Worm (Caenorhabditis elegans): ENCODE results near the gene otub-1.
"Not testable (repeated sequence)": the region's sequence is repeated elsewhere in the genome, so short reads cannot be mapped to it uniquely, and the experiment has no call there.

otub-1 gene

ce11 chrV:15088613-15089012 lies 22.5 kb downstream of the otub-1 start, which contains the start of gene C01G10.18:
Gene C01G10.18 (minus strand): TSS chrV:15088713.
- TF ChIP-seq B0310.2 (tag; optimal IDR thresholded peaks at IDR 0.05) = no peak
- no peak for TF ChIP-seq tbx-11 (GFP tag; IDR thresholded peaks at IDR 0.05)

ce11 chrV:15089438-15089837 lies 23.3 kb downstream of the otub-1 start, which contains the start of the genes C01G10.5 and C01G10.4:
Gene C01G10.5 (minus strand): TSS chrV:15089538.
Gene C01G10.4 (plus strand): TSS chrV:15089740.
- TF ChIP-seq tra-4 (tag; optimal IDR thresholded peaks at IDR 0.05) = no peak
- TF ChIP-seq sea-1 (GFP tag; conservative IDR thresholded peaks at IDR 0.05) = no peak
- no peak for TF ChIP-seq ceh-13 (GFP tag; optimal IDR thresholded peaks at IDR 0.05)
- TF ChIP-seq ama-1 (optimal IDR thresholded peaks at IDR 0.05) = no peak
- TF ChIP-seq hnd-1 (tag; optimal IDR thresholded peaks at IDR 0.05) = no peak
- no peak for TF ChIP-seq ceh-36 (tag; optimal IDR thresholded peaks at IDR 0.05)

ce11 chrV:15090457-15090856 lies 24.4 kb downstream of the otub-1 start, which contains the start of gene C01G10.17:
Gene C01G10.17 (plus strand): TSS chrV:15090757.
- TF ChIP-seq ceh-36 (tag; optimal IDR thresholded peaks at IDR 0.05) (no peak), ets-7 (tag; optimal IDR thresholded peaks at IDR 0.05) (no peak), tbx-11 (GFP tag; IDR thresholded peaks at IDR 0.05) (no peak), flt-1 (GFP tag; IDR thresholded peaks at IDR 0.05) (no peak), hmbx-1 (tag; optimal IDR thresholded peaks at IDR 0.05) (no peak), aly-1 (tag; optimal IDR thresholded peaks at IDR 0.05) (no peak), pes-1 (GFP tag; IDR thresholded peaks at IDR 0.05) (no peak), hnd-1 (tag; optimal IDR thresholded peaks at IDR 0.05) (no peak), tbx-37 (GFP tag; conservative IDR thresholded peaks at IDR 0.05) (no peak)

- TF ChIP-seq tra-4 (tag; optimal IDR thresholded peaks at IDR 0.05) (no peak), scrt-1 (GFP tag; IDR thresholded peaks at IDR 0.05) (no peak), aly-1 (tag; optimal IDR thresholded peaks at IDR 0.05) (no peak), ets-7 (tag; optimal IDR thresholded peaks at IDR 0.05) (no peak), tbx-37 (GFP tag; conservative IDR thresholded peaks at IDR 0.05) (no peak), ceh-36 (tag; optimal IDR thresholded peaks at IDR 0.05) (no peak), sea-1 (GFP tag; conservative IDR thresholded peaks at IDR 0.05) (no peak), flt-1 (GFP tag; IDR thresholded peaks at IDR 0.05) (no peak), hmbx-1 (tag; optimal IDR thresholded peaks at IDR 0.05) (no peak), hmg-4 (GFP tag; optimal IDR thresholded peaks at IDR 0.05) (no peak), tbx-11 (GFP tag; IDR thresholded peaks at IDR 0.05) (no peak), hnd-1 (tag; optimal IDR thresholded peaks at IDR 0.05) (no peak)
Observed at ce11 chrV:15092666-15093065, 26.6 kb downstream of the otub-1 start, which contains the start of gene txt-12. Gene txt-12 (plus strand): TSS chrV:15092966.

- no peak for TF ChIP-seq hmg-4 (GFP tag; optimal IDR thresholded peaks at IDR 0.05)
- TF ChIP-seq tbx-11 (GFP tag; IDR thresholded peaks at IDR 0.05) = no peak
- TF ChIP-seq scrt-1 (GFP tag; IDR thresholded peaks at IDR 0.05) = no peak
- no peak for TF ChIP-seq F13C5.2 (tag; optimal IDR thresholded peaks at IDR 0.05)
- TF ChIP-seq tbx-37 (GFP tag; conservative IDR thresholded peaks at IDR 0.05) = no peak
- TF ChIP-seq ceh-36 (tag; optimal IDR thresholded peaks at IDR 0.05) = no peak
- TF ChIP-seq ama-1 (optimal IDR thresholded peaks at IDR 0.05) = no peak
- no peak for TF ChIP-seq tra-4 (tag; optimal IDR thresholded peaks at IDR 0.05)
- TF ChIP-seq sea-1 (GFP tag; conservative IDR thresholded peaks at IDR 0.05) = no peak
- no peak for TF ChIP-seq B0310.2 (tag; optimal IDR thresholded peaks at IDR 0.05)
Observed at ce11 chrV:15094749-15095148, 28.7 kb downstream of the otub-1 start, which contains the start of gene srx-78. Gene srx-78 (plus strand): TSS chrV:15095049.

- TF ChIP-seq pes-1 (GFP tag; IDR thresholded peaks at IDR 0.05) = no peak
- TF ChIP-seq flt-1 (GFP tag; IDR thresholded peaks at IDR 0.05) = no peak
- no peak for TF ChIP-seq ama-1 (optimal IDR thresholded peaks at IDR 0.05)
- no peak for TF ChIP-seq B0310.2 (tag; optimal IDR thresholded peaks at IDR 0.05)
- TF ChIP-seq ets-7 (tag; optimal IDR thresholded peaks at IDR 0.05) = no peak
- TF ChIP-seq tbx-11 (GFP tag; IDR thresholded peaks at IDR 0.05) = no peak
- TF ChIP-seq hnd-1 (tag; optimal IDR thresholded peaks at IDR 0.05) = no peak
- TF ChIP-seq hmbx-1 (tag; optimal IDR thresholded peaks at IDR 0.05) = no peak
- TF ChIP-seq F13C5.2 (tag; optimal IDR thresholded peaks at IDR 0.05) = no peak
Observed at ce11 chrV:15099447-15099846, 33.3 kb downstream of the otub-1 start, which contains the start of gene C01G10.1. Gene C01G10.1 (plus strand): TSS chrV:15099747.

- TF ChIP-seq ama-1 (optimal IDR thresholded peaks at IDR 0.05); sea-1 (GFP tag; conservative IDR thresholded peaks at IDR 0.05); tbx-11 (GFP tag; IDR thresholded peaks at IDR 0.05): not testable (repeated sequence)
Observed at ce11 chrV:15105893-15106598, 39.9 kb downstream of the otub-1 start, which contains the start of gene C01G10.14. Gene C01G10.14 (minus strand): TSS chrV:15105943.

- no peak for TF ChIP-seq ceh-13 (GFP tag; optimal IDR thresholded peaks at IDR 0.05)
- no peak for TF ChIP-seq hnd-1 (tag; optimal IDR thresholded peaks at IDR 0.05)
- TF ChIP-seq scrt-1 (GFP tag; IDR thresholded peaks at IDR 0.05) = no peak
- no peak for TF ChIP-seq ets-7 (tag; optimal IDR thresholded peaks at IDR 0.05)
- no peak for TF ChIP-seq ama-1 (optimal IDR thresholded peaks at IDR 0.05)
- no peak for TF ChIP-seq F13C5.2 (tag; optimal IDR thresholded peaks at IDR 0.05)
- TF ChIP-seq ceh-36 (tag; optimal IDR thresholded peaks at IDR 0.05) = no peak
- TF ChIP-seq tra-4 (tag; optimal IDR thresholded peaks at IDR 0.05) = no peak
- no peak for TF ChIP-seq tbx-11 (GFP tag; IDR thresholded peaks at IDR 0.05)
- TF ChIP-seq sea-1 (GFP tag; conservative IDR thresholded peaks at IDR 0.05) = no peak
- TF ChIP-seq B0310.2 (tag; optimal IDR thresholded peaks at IDR 0.05) = no peak
- TF ChIP-seq hmg-4 (GFP tag; optimal IDR thresholded peaks at IDR 0.05) = no peak
- TF ChIP-seq aly-1 (tag; optimal IDR thresholded peaks at IDR 0.05) = no peak
- TF ChIP-seq hmbx-1 (tag; optimal IDR thresholded peaks at IDR 0.05) = no peak
- no peak for TF ChIP-seq flt-1 (GFP tag; IDR thresholded peaks at IDR 0.05)
- no peak for TF ChIP-seq pes-1 (GFP tag; IDR thresholded peaks at IDR 0.05)
Observed at ce11 chrV:15109260-15109659, 43.2 kb downstream of the otub-1 start, which contains the start of gene Y75B12A.2. Gene Y75B12A.2 (plus strand): TSS chrV:15109560.

Measured in whole organism, early embryonic.